Worm (Caenorhabditis elegans): ENCODE measurements around the gene R10H10.7.

The R10H10.7 gene

DNA sequence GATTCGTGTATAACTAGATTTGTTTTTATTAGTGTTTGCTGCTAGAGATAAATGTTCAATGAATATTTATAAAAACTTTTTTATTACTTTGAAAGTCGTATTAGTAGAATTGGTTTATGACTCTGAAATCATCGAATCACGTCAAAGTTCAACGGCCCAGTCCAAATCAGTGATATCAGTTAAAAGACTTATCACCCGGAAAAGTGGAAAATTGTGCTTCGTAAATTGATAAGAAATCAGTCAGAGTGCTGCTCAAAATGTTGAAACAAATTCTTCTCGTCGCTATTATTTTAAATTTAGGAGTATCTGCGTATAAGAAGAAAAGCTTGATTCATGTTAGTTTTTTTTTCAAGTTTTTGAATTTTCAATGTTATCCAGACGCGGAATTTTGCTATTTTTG lies 25.5 kb downstream of the R10H10.7 start, which contains the start of gene R10H10.3:
TSS of gene R10H10.3 (plus strand) at position 243 of the 400 bp plus-strand sequence.
- TF ChIP-seq ztf-11 (tag; optimal IDR thresholded peaks at IDR 0.05) (no peak), fkh-10 (GFP tag; optimal IDR thresholded peaks at IDR 0.05) (no peak), ceh-28 (tag; optimal IDR thresholded peaks at IDR 0.05) (no peak), pqm-1 (tag; optimal IDR thresholded peaks at IDR 0.05) (peak; percentile 78), lsy-12 (tag; optimal IDR thresholded peaks at IDR 0.05) (no peak), elt-2 (tag; optimal IDR thresholded peaks at IDR 0.05) (peak; percentile 85), nhr-11 (tag; optimal IDR thresholded peaks at IDR 0.05) (no peak), jun-1 (tag; optimal IDR thresholded peaks at IDR 0.05) (no peak), nhr-25 (tag; optimal IDR thresholded peaks at IDR 0.05) (no peak), elt-1 (tag; optimal IDR thresholded peaks at IDR 0.05) (no peak), mdl-1 (tag; optimal IDR thresholded peaks at IDR 0.05) (no peak), elt-3 (tag; optimal IDR thresholded peaks at IDR 0.05) (no peak), nhr-76 (tag; optimal IDR thresholded peaks at IDR 0.05) (no peak), ZK546.5 (tag; optimal IDR thresholded peaks at IDR 0.05) (no peak), egl-5 (tag; optimal IDR thresholded peaks at IDR 0.05) (no peak), nhr-28 (tag; optimal IDR thresholded peaks at IDR 0.05) (no peak)

DNA sequence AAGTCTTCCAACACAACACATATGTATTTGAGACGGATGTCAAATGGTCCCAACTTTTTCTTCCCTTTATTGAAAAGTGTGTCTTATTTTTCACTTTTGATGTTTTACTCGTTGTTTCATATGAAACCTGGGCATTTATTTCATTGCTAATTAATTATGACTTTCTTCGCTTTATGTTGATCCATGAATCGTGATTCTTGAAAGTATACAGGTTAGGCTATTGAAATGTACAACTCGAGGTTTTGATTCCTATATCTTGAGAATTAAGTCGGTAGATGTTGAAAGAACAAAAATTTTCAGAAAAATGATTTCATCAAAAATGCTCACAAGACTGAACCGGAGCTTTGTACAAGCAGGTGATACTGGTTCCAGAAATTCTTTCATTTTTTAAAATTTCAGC lies 26.6 kb downstream of the R10H10.7 start, which contains the start of gene nfu-1:
TSS of gene nfu-1 (plus strand) at position 301 of the 400 bp plus-strand sequence.
- TF ChIP-seq egl-5 (tag; optimal IDR thresholded peaks at IDR 0.05) (no peak), aly-2 (tag; optimal IDR thresholded peaks at IDR 0.05) (no peak), zag-1 (tag; optimal IDR thresholded peaks at IDR 0.05) (no peak), fkh-10 (GFP tag; optimal IDR thresholded peaks at IDR 0.05) (no peak), nfya-1 (tag; optimal IDR thresholded peaks at IDR 0.05; ENCODE audit: insufficient read depth) (no peak)

ce11 chrIV:10382894-10383293 lies 30.8 kb downstream of the R10H10.7 start:
- no peak for TF ChIP-seq mdl-1 (tag; optimal IDR thresholded peaks at IDR 0.05)
- TF ChIP-seq nhr-25 (tag; optimal IDR thresholded peaks at IDR 0.05) = no peak
- TF ChIP-seq jun-1 (tag; optimal IDR thresholded peaks at IDR 0.05) = no peak
- no peak for TF ChIP-seq nhr-43 (tag; optimal IDR thresholded peaks at IDR 0.05; ENCODE audit: poor library complexity, severe bottlenecking)
- no peak for TF ChIP-seq ceh-28 (tag; optimal IDR thresholded peaks at IDR 0.05)
- TF ChIP-seq skn-1 (tag; optimal IDR thresholded peaks at IDR 0.05) = no peak
- TF ChIP-seq fos-1 (tag; optimal IDR thresholded peaks at IDR 0.05) = no peak
- no peak for TF ChIP-seq nhr-67 (tag; optimal IDR thresholded peaks at IDR 0.05)
- no peak for TF ChIP-seq daf-12 (tag; optimal IDR thresholded peaks at IDR 0.05)
- TF ChIP-seq nhr-12 (tag; optimal IDR thresholded peaks at IDR 0.05) = no peak
- TF ChIP-seq fkh-2 (tag; optimal IDR thresholded peaks at IDR 0.05) = no peak
- TF ChIP-seq nhr-11 (tag; optimal IDR thresholded peaks at IDR 0.05) = no peak
- no peak for TF ChIP-seq egl-5 (tag; optimal IDR thresholded peaks at IDR 0.05)

- no peak for TF ChIP-seq elt-2 (tag; optimal IDR thresholded peaks at IDR 0.05)
- no peak for TF ChIP-seq zag-1 (tag; optimal IDR thresholded peaks at IDR 0.05)
- no peak for TF ChIP-seq ceh-82 (tag; optimal IDR thresholded peaks at IDR 0.05)
- TF ChIP-seq nhr-12 (tag; optimal IDR thresholded peaks at IDR 0.05) = no peak
- no peak for TF ChIP-seq nhr-76 (tag; optimal IDR thresholded peaks at IDR 0.05)
- TF ChIP-seq mdl-1 (tag; optimal IDR thresholded peaks at IDR 0.05) = no peak
- TF ChIP-seq skn-1 (tag; optimal IDR thresholded peaks at IDR 0.05) = no peak
- no peak for TF ChIP-seq nhr-11 (tag; optimal IDR thresholded peaks at IDR 0.05)
These were observed 32.7 kb downstream of the R10H10.7 start for ce11 chrIV:10381035-10381434.

ce11 chrIV:10380626-10381025 lies 33.1 kb downstream of the R10H10.7 start:
- TF ChIP-seq ceh-16 (tag; optimal IDR thresholded peaks at IDR 0.05) = no peak
- TF ChIP-seq nhr-67 (tag; optimal IDR thresholded peaks at IDR 0.05) = no peak
- TF ChIP-seq lin-15B (tag; optimal IDR thresholded peaks at IDR 0.05) = peak; percentile 7
- TF ChIP-seq nhr-23 (tag; optimal IDR thresholded peaks at IDR 0.05) = peak; percentile 60
- TF ChIP-seq elt-3 (tag; optimal IDR thresholded peaks at IDR 0.05) = no peak
- no peak for TF ChIP-seq zag-1 (tag; optimal IDR thresholded peaks at IDR 0.05)
- TF ChIP-seq pqm-1 (tag; optimal IDR thresholded peaks at IDR 0.05) = no peak
- no peak for TF ChIP-seq egl-27 (tag; optimal IDR thresholded peaks at IDR 0.05)
- TF ChIP-seq ZK546.5 (tag; optimal IDR thresholded peaks at IDR 0.05) = no peak
- TF ChIP-seq ceh-28 (tag; optimal IDR thresholded peaks at IDR 0.05) = no peak
- peak; percentile 35 for TF ChIP-seq mdl-1 (tag; optimal IDR thresholded peaks at IDR 0.05)
- TF ChIP-seq mml-1 (tag; optimal IDR thresholded peaks at IDR 0.05) = peak; percentile 49
- TF ChIP-seq hmg-11 (tag; optimal IDR thresholded peaks at IDR 0.05) = peak; percentile 47
- TF ChIP-seq aly-2 (tag; optimal IDR thresholded peaks at IDR 0.05) = no peak
- no peak for TF ChIP-seq nhr-28 (tag; optimal IDR thresholded peaks at IDR 0.05)
- TF ChIP-seq ztf-4 (tag; optimal IDR thresholded peaks at IDR 0.05) = peak; percentile 39
- peak; percentile 52 for TF ChIP-seq pha-4 (tag; optimal IDR thresholded peaks at IDR 0.05)
- no peak for TF ChIP-seq unc-62 (GFP tag; optimal IDR thresholded peaks at IDR 0.05)
- TF ChIP-seq skn-1 (tag; optimal IDR thresholded peaks at IDR 0.05) = no peak
- peak; percentile 90 for TF ChIP-seq ama-1 (optimal IDR thresholded peaks at IDR 0.05)
- TF ChIP-seq nhr-76 (tag; optimal IDR thresholded peaks at IDR 0.05) = no peak
- peak; percentile 54 for TF ChIP-seq snpc-4 (tag; optimal IDR thresholded peaks at IDR 0.05)
- no peak for TF ChIP-seq elt-1 (tag; optimal IDR thresholded peaks at IDR 0.05)
- no peak for TF ChIP-seq unc-39 (tag; optimal IDR thresholded peaks at IDR 0.05)
- TF ChIP-seq ztf-11 (tag; optimal IDR thresholded peaks at IDR 0.05) = no peak
- TF ChIP-seq lsy-12 (tag; optimal IDR thresholded peaks at IDR 0.05) = peak; percentile 45
- no peak for TF ChIP-seq jun-1 (tag; optimal IDR thresholded peaks at IDR 0.05)
- no peak for TF ChIP-seq nhr-77 (tag; optimal IDR thresholded peaks at IDR 0.05)
- no peak for TF ChIP-seq sea-2 (GFP tag; optimal IDR thresholded peaks at IDR 0.05)
- no peak for TF ChIP-seq R02D3.7 (tag; optimal IDR thresholded peaks at IDR 0.05)
- peak; percentile 33 for TF ChIP-seq elt-2 (tag; optimal IDR thresholded peaks at IDR 0.05)
- no peak for TF ChIP-seq eor-1 (tag; optimal IDR thresholded peaks at IDR 0.05)
